Fruit fly (Drosophila melanogaster) whole organism: Measurements from ENCODE around the gene Cubn.

ENCODE experiments used
- CG8478 ChIP-seq: fragments of >200 bp; optimal IDR thresholded peaks from 2 replicates; lab custom pipeline; 2018; ENCODE audit warnings: inconsistent platforms
- EcR ChIP-seq, 2 experiments: fragments of >200 bp; optimal IDR thresholded peaks; 2 replicates each; lab custom pipeline; 2017; ENCODE audit warnings: missing biosample characterization in 2 of 2, missing genetic modification characterization in 2 of 2, missing genetic modification reagents in 2 of 2
- pan ChIP-seq: fragments of >200 bp; optimal IDR thresholded peaks from 2 replicates; lab custom pipeline; 2017
- psq ChIP-seq: fragments of >200 bp; optimal IDR thresholded peaks from 2 replicates; lab custom pipeline; 2017
- usp ChIP-seq: fragments of >200 bp; optimal IDR thresholded peaks from 2 replicates; lab custom pipeline; 2017; ENCODE audit warnings: missing biosample characterization, missing genetic modification characterization, mixed read lengths

- TF ChIP-seq EcR (GFP tag; optimal IDR thresholded peaks at IDR 0.05; lab: Kevin White, UChicago) (no peak), psq (no peak), CG8478 (lab: Kevin White, UChicago) (no peak), usp (no peak), pan (lab: Kevin White, UChicago) (no peak)
Measured at dm6 chrX:9553545-9554320, 17.4 kb downstream of the Cubn start.
